Worm (Caenorhabditis elegans) whole organism, L3 larva: ENCODE measurements around the gene serp-1.1.

Experiments used
- ama-1 ChIP-seq: fragments of 150-350 bp; optimal IDR thresholded peaks from 2 replicates; lab custom pipeline; 2018
- egl-5 ChIP-seq: fragments of 150-350 bp; optimal IDR thresholded peaks from 2 replicates; lab custom pipeline; 2017; ENCODE audit warnings: missing biosample characterization, missing genetic modification reagents, missing genetic modification characterization, inconsistent platforms
- elt-2 ChIP-seq: sonication (generic microtip); optimal IDR thresholded peaks from 2 replicates; lab custom pipeline; 2016; ENCODE audit warnings: missing genetic modification reagents, mild to moderate bottlenecking, missing genetic modification characterization, missing compliant biosample characterization
- nhr-23 ChIP-seq: fragments of 150-350 bp; optimal IDR thresholded peaks from 2 replicates; lab custom pipeline; 2014; ENCODE audit warnings: missing biosample characterization, missing genetic modification reagents, missing genetic modification characterization
- nhr-237 ChIP-seq: fragments of 150-350 bp; optimal IDR thresholded peaks from 2 replicates; lab custom pipeline; 2014; ENCODE audit warnings: missing biosample characterization, missing genetic modification characterization
- nhr-28 ChIP-seq: fragments of 150-350 bp; optimal IDR thresholded peaks from 2 replicates; lab custom pipeline; 2014; ENCODE audit warnings: missing biosample characterization, missing genetic modification characterization
- skn-1 ChIP-seq: fragments of 150-350 bp; optimal IDR thresholded peaks from 2 replicates; lab custom pipeline; 2014; ENCODE audit warnings: missing biosample characterization, missing genetic modification characterization

- no peak for TF ChIP-seq elt-2
- no peak for TF ChIP-seq egl-5 (tag; lab: Kevin White, UChicago)
- TF ChIP-seq nhr-28 = no peak
- no peak for TF ChIP-seq skn-1 (tag; lab: Kevin White, UChicago)
- no peak for TF ChIP-seq nhr-23 (tag; lab: Kevin White, UChicago)
- no peak for TF ChIP-seq ama-1 (lab: Kevin White, UChicago)
- no peak for TF ChIP-seq nhr-237
Measured at ce11 chrX:15844330-15844729, 3.0 kb downstream of the serp-1.1 start.
